Fruit fly (Drosophila melanogaster): Measurements from ENCODE around the gene CG46280.

dm6 chr3R:13077262-13077661 is 46.8 kb upstream of the CG46280 start:
- no peak for TF ChIP-seq HmgZ (tag; optimal IDR thresholded peaks at IDR 0.05)
- no peak for TF ChIP-seq BtbVII (GFP tag; optimal IDR thresholded peaks at IDR 0.05)
- TF ChIP-seq CG1024 (GFP tag; IDR thresholded peaks at IDR 0.05), result no peak
- no peak for TF ChIP-seq CG13775 (GFP tag; optimal IDR thresholded peaks at IDR 0.05)
- TF ChIP-seq CG10543 (GFP tag; optimal IDR thresholded peaks at IDR 0.05), result no peak

Measured in whole organism, embryonic.